Fruit fly (Drosophila melanogaster): ENCODE measurements around the gene CG13110.

CG13110 gene

DNA sequence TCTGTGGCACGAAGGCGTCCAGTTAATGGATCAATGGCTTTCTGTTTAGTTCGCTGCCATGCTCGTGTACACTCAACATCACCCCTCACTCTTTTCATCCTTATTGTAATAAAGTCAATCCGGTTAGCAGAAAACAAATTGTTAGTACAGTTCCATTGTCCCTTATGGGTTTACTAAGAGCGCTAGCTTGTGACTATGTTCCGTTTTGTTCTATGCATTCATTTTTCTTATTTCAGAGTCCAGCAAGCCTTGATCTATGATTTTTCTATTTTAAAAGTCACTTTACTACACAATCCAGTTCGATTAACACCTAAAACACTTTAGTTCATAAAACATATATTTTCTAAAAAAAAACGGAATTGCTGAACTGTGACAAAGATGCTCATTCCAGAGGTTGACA, at the start of gene CG13110:
CG13110 (plus strand) TSS at position 301 of the 400 bp plus-strand sequence.
- TF ChIP-seq svp (GFP tag): peak; percentile 20
- no peak for TF ChIP-seq Lpt (GFP tag; optimal IDR thresholded peaks at IDR 0.05)

DNA sequence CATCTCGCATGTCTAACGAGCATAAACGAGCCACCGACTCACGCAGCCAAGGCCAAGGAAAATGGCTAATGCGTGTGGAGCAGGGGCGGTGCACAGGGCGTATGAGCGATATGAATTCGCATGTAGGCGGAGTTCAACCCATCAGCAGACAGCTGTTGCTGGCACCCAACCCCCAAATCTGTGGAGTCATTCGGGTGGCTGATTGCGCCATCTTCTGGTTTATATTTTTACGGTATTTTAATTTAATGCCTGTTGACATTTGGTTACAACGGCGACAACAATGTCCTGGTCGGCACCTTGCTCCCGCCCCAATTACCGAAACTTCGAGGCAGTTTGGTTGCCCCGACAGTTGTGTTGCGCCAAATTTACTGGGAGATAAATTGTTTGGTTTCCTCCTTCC, 29.2 kb upstream of the CG13110 start:
- TF ChIP-seq CG10669 (GFP tag; optimal IDR thresholded peaks at IDR 0.05): no peak
- TF ChIP-seq CG3919 (GFP tag; optimal IDR thresholded peaks at IDR 0.05): no peak
- TF ChIP-seq svp (GFP tag): no peak
- TF ChIP-seq CG10631 (GFP tag; optimal IDR thresholded peaks at IDR 0.05): no peak

DNA sequence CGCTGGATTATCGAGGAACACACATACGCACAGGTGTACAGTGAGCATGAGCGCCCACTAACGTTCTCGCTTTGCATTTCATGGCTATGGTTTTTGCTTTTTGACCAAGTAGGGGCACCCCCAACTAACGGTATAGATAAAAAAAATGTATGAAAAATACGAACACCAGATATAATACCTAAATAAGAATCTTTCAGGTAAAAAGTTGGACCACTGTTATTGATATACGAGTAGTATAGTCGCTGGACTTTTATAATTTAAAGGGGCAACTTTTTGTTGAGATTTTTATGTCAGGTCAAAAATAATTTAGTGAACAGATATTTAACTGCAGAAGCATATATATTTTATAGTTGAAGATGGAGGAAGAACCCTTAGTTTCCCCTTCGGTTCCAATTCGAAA, 22.8 kb upstream of the CG13110 start, which contains the start of gene CG17005:
CG17005 (plus strand) TSS at position 301 of the 400 bp plus-strand sequence.
- TF ChIP-seq vri (GFP tag; optimal IDR thresholded peaks at IDR 0.05): no peak
- TF ChIP-seq svp (GFP tag): no peak
- TF ChIP-seq Gug (GFP tag; IDR thresholded peaks at IDR 0.05): no peak
- TF ChIP-seq CG6854 (GFP tag; optimal IDR thresholded peaks at IDR 0.05): no peak

DNA sequence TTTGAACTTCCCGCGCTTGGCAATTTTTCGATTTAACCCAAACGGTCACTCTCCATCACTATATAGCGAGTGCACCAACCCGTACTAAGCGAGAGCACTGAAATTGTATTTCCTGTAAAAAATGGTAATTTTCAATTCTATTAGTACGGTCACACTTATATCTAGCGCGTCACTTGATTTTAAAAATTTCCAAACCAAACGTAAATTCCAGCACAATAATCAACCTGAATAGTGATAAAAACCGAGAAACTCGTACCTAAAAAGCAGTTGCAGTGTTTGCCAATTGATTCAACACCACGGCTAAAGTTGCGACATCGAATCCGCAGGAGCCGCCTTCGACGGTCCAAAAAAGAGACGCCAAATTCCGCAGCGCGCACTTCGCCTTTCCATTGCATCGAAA, 19.6 kb upstream of the CG13110 start, which contains the start of gene Cks30A:
Cks30A (plus strand) TSS at position 136 of the 400 bp plus-strand sequence.
- TF ChIP-seq CG1621 (tag; optimal IDR thresholded peaks at IDR 0.05): peak; percentile 100
- TF ChIP-seq CG16779 (tag; optimal IDR thresholded peaks at IDR 0.05): no peak
- no peak for TF ChIP-seq svp (GFP tag)
- TF ChIP-seq Blimp-1 (GFP tag; optimal IDR thresholded peaks at IDR 0.05): no peak
- no peak for TF ChIP-seq Sox102F (GFP tag; optimal IDR thresholded peaks at IDR 0.05)
- no peak for TF ChIP-seq Hr4 (GFP tag; optimal IDR thresholded peaks at IDR 0.05)

DNA sequence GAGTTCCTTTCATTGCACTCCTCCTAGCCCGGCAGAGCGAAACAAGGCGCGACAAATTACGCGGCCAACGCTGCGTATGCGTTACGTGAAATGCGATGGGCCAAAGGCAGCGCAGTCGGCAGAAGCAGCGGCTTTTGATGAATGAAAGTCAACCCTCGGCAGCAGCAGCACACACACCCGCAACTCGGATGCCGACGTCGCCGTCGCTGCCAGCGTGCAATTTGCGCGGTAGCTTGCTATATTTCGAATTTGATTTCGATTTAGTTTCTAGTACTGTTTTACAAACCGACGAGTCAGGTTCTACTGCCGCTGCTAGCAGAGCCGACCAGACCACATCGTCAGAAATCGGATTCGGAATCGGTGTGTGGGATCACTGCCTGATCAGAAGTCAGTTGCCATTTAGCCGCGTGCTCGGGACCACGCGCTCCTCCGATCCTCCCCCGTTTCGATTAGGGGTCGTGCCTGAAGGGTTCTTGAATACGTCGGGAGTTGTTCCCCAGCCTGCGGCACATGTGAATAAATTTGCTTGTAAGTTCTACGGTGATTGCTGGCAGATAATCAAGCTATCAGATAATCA, 16.9 kb upstream of the CG13110 start, which contains the start of gene Eaat1:
Eaat1 (plus strand) TSS at position 268 of the 577 bp plus-strand sequence.
- TF ChIP-seq CG16779 (tag; optimal IDR thresholded peaks at IDR 0.05): peak; percentile 41
- TF ChIP-seq Lpt (GFP tag; optimal IDR thresholded peaks at IDR 0.05): no peak
- TF ChIP-seq Eip75B (GFP tag; optimal IDR thresholded peaks at IDR 0.05): no peak
- TF ChIP-seq svp (GFP tag): peak; percentile 22

DNA sequence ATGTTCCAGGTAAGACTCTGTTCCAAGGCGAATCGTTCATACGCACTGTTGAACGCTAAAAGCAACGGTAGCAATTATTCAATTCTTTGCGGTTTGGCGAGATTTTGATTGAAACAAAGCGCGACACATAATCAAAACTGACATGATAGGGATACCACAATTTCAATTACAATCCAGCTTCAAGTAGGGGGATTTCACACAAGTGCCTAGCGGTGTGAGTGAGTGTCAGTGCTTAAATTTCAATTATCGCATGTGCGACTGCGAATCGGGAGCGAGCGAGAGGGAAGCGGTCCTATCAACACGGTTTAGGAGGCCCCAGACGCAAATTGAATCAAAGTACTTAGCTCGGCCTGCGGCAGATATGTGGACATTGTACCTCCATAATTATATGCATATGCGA, 11.4 kb upstream of the CG13110 start:
- TF ChIP-seq CG8119 (GFP tag; IDR thresholded peaks at IDR 0.05) (no peak), CG10631 (GFP tag; optimal IDR thresholded peaks at IDR 0.05) (no peak), Met (GFP tag; optimal IDR thresholded peaks at IDR 0.05) (no peak), svp (GFP tag) (peak; percentile 70), CG6792 (GFP tag; optimal IDR thresholded peaks at IDR 0.05) (no peak)

DNA sequence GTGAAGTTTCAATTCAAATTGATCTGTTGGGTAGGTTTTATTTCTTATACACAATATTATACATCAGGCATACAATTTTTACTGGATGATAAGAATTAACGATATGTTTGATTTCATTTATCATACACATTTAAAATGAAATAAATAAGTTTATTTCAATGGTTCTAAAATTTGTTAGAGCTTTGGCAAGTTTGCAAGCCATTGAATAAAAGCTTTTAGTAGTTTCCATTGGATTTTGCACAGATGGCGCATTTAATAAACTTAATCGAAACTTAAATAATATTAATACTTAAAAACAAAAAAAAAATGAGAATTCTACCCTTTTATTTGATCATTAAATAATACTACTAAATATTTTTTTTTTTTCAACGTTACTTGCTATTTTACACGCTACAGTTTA, 8.3 kb upstream of the CG13110 start:
- TF ChIP-seq CG34406 (GFP tag; optimal IDR thresholded peaks at IDR 0.05): no peak
- TF ChIP-seq svp (GFP tag): peak; percentile 13
- no peak for TF ChIP-seq vri (GFP tag; optimal IDR thresholded peaks at IDR 0.05)
- no peak for TF ChIP-seq Hr4 (GFP tag; optimal IDR thresholded peaks at IDR 0.05)
- TF ChIP-seq Hr38 (GFP tag; optimal IDR thresholded peaks at IDR 0.05): no peak
- TF ChIP-seq Eip75B (GFP tag; optimal IDR thresholded peaks at IDR 0.05): no peak
- no peak for TF ChIP-seq Ets21C (GFP tag; optimal IDR thresholded peaks at IDR 0.05)

DNA sequence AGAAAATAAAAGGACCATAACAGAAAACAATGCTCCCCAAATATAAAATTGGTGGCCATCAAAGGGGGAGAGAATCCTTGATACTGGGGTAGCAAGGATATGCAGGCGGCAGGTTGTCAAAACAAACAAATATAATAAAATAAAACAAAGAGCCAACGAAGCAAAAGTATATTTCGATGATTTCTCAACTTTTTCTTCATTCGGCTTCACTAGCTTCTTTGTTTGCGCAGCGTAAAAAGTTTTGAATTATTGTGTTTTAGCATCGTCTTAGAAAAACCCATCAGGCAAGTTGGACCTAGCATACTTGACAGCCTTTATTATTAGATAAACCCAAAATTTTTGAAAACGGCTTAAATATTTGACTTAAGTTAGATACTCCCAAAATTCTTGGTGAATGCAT, 7.7 kb upstream of the CG13110 start, which contains the start of gene CG3748:
CG3748 (plus strand) TSS at position 301 of the 400 bp plus-strand sequence.
- TF ChIP-seq CG6854 (GFP tag; optimal IDR thresholded peaks at IDR 0.05) (no peak), Smox (GFP tag; optimal IDR thresholded peaks at IDR 0.05) (no peak), Eip78C (GFP tag) (no peak), CG1621 (tag; optimal IDR thresholded peaks at IDR 0.05) (no peak), Lpt (GFP tag; optimal IDR thresholded peaks at IDR 0.05) (no peak), lz (GFP tag; optimal IDR thresholded peaks at IDR 0.05) (no peak)

DNA sequence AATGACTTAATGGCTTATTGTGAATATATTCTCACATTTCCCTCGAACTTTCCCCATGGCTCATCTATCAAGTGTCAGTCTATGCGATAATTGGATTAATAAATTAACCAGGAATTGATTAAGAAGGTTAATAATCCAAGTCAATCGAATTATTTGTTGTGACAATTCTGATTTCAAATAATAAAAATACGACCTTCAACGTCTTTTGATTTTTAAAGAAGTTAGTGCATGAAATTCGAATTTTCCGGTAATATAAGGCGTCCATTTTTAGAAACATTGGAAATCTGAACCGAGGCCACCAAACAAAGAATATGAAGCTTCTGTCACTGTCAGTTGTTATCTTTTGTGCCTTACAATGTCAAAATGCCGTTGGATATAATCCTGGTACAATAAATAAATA, 1.0 kb upstream of the CG13110 start, which contains the start of gene CG43350:
CG43350 (plus strand) TSS at position 301 of the 400 bp plus-strand sequence.
- TF ChIP-seq CG3032 (tag; optimal IDR thresholded peaks at IDR 0.05) (no peak), Ets96B (tag; optimal IDR thresholded peaks at IDR 0.05) (no peak), Eip78C (GFP tag) (no peak), fkh (GFP tag; optimal IDR thresholded peaks at IDR 0.05) (no peak), Eip93F (GFP tag; optimal IDR thresholded peaks at IDR 0.05) (no peak), Gug (GFP tag; IDR thresholded peaks at IDR 0.05) (no peak), spab (GFP tag; optimal IDR thresholded peaks at IDR 0.05) (no peak), CG11294 (GFP tag; IDR thresholded peaks at IDR 0.05) (no peak), achi (GFP tag; optimal IDR thresholded peaks at IDR 0.05) (no peak), CG6792 (GFP tag; optimal IDR thresholded peaks at IDR 0.05) (no peak), CG8119 (GFP tag; IDR thresholded peaks at IDR 0.05) (no peak), Smox (GFP tag; optimal IDR thresholded peaks at IDR 0.05) (no peak), Hr39 (GFP tag; optimal IDR thresholded peaks at IDR 0.05) (no peak), CG34406 (GFP tag; optimal IDR thresholded peaks at IDR 0.05) (no peak)
